Fruit fly (Drosophila melanogaster): ENCODE measurements around the gene STUB1.

DNA sequence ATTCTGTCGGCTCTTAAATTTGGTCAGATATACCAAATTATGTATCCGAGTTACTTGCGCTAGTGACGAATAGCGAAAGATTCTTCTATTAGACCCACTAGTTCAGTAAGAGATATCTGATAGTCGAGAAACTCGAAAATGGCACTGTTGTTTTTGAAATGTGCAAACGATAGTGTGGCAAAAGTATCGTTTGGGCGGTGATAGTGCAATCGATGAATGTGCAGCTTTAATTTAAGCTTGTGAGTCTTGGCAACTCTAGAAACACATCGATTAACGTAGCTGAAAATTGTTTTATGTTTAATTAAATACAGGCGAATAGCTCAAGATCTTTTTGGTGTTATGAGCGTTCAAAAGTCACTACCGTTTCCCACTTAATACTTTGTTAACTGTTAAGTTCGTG is at the start of gene STUB1:
- TF ChIP-seq CG8478 (optimal IDR thresholded peaks at IDR 0.05), result no peak
- TF ChIP-seq CTCF (optimal IDR thresholded peaks at IDR 0.05), result no peak

Data from S2 (cell line).